Worm (Caenorhabditis elegans) whole organism, L4 larva: Measurements from ENCODE around the gene F22H10.1.
A peak's percentile ranks its signal among the peaks of the same experiment; 100 is the strongest.

ENCODE experiments used
- F10B5.3 ChIP-seq: sonication (generic microtip); optimal IDR thresholded peaks from 2 replicates; lab custom pipeline; 2016; ENCODE audit warnings: mild to moderate bottlenecking, missing genetic modification characterization, missing compliant biosample characterization
- T26A8.4 ChIP-seq: fragments of 200-800 bp; sonication (Bioruptor generic); IDR thresholded peaks from 2 replicates; pipeline ENCODE4 v1.3.6; 2022; ENCODE audit warnings: missing genetic modification characterization, missing compliant biosample characterization
- Y75B8A.6 ChIP-seq: fragments of 200-800 bp; sonication (Bioruptor generic); IDR thresholded peaks from 2 replicates; pipeline ENCODE4 v1.3.6; 2022; ENCODE audit warnings: missing genetic modification reagents, missing genetic modification characterization, missing compliant biosample characterization
- ZK337.2 ChIP-seq: fragments of 200-800 bp; sonication (Bioruptor generic); IDR thresholded peaks from 2 replicates; pipeline ENCODE4 v1.3.6; 2022; ENCODE audit warnings: missing genetic modification reagents, missing genetic modification characterization, missing compliant biosample characterization
- aha-1 ChIP-seq: fragments of 150-350 bp; peaks from one replicate; lab custom pipeline; 2014; ENCODE audit warnings: missing biosample characterization, missing genetic modification characterization
- aly-2 ChIP-seq: sonication (generic microtip); optimal IDR thresholded peaks from 2 replicates; lab custom pipeline; 2018; ENCODE audit warnings: missing biosample characterization, missing genetic modification characterization
- attf-4 ChIP-seq: sonication (generic microtip); optimal IDR thresholded peaks from 3 replicates; lab custom pipeline; 2017; ENCODE audit warnings: missing biosample characterization, missing genetic modification characterization
- ceh-20 ChIP-seq: fragments of 200-800 bp; sonication (Bioruptor generic); IDR thresholded peaks from 2 replicates; pipeline ENCODE4 v1.3.6; 2022; ENCODE audit warnings: missing genetic modification reagents, missing genetic modification characterization, missing compliant biosample characterization
- ceh-44 ChIP-seq: fragments of 200-800 bp; sonication (Bioruptor generic); IDR thresholded peaks from 2 replicates; pipeline ENCODE4 v1.3.6; 2022; ENCODE audit warnings: missing genetic modification reagents, missing genetic modification characterization, missing compliant biosample characterization
- ceh-62 ChIP-seq: sonication (generic microtip); optimal IDR thresholded peaks from 2 replicates; lab custom pipeline; 2017; ENCODE audit warnings: missing biosample characterization, missing genetic modification characterization
- ceh-82 ChIP-seq: sonication (generic microtip); optimal IDR thresholded peaks from 2 replicates; lab custom pipeline; 2017; ENCODE audit warnings: missing biosample characterization, missing genetic modification characterization
- ces-1 ChIP-seq: fragments of 150-350 bp; sonication (generic microtip); optimal IDR thresholded peaks from 4 replicates; lab custom pipeline; 2014; ENCODE audit warnings: missing biosample characterization, missing genetic modification reagents, missing genetic modification characterization
- daf-12 ChIP-seq: fragments of 150-350 bp; optimal IDR thresholded peaks from 2 replicates; lab custom pipeline; 2014; ENCODE audit warnings: missing biosample characterization, missing genetic modification reagents, missing genetic modification characterization
- daf-16 ChIP-seq, 3 experiments: sonication (generic microtip); optimal IDR thresholded peaks; 2 replicates each; lab custom pipeline; 2016 to 2017; ENCODE audit warnings: missing genetic modification characterization in 3 of 3, missing genetic modification reagents in 3 of 3, mild to moderate bottlenecking in 2 of 3, missing compliant biosample characterization in 2 of 3, missing biosample characterization in 1 of 3, moderate library complexity in 1 of 3
- dmd-6 ChIP-seq: fragments of 200-800 bp; sonication (Bioruptor generic); IDR thresholded peaks from 2 replicates; pipeline ENCODE4 v1.3.6; 2022; ENCODE audit warnings: missing genetic modification reagents, missing genetic modification characterization, missing compliant biosample characterization
- dmd-9 ChIP-seq: fragments of 200-800 bp; sonication (Bioruptor generic); IDR thresholded peaks from 2 replicates; pipeline ENCODE4 v1.3.6; 2022; ENCODE audit warnings: missing genetic modification reagents, missing genetic modification characterization, missing compliant biosample characterization
- egl-43 ChIP-seq: fragments of 200-800 bp; sonication (Bioruptor generic); IDR thresholded peaks from 2 replicates; pipeline ENCODE4 v1.3.6; 2022; ENCODE audit warnings: missing genetic modification reagents, missing genetic modification characterization, missing compliant biosample characterization
- fkh-10 ChIP-seq: fragments of 150-350 bp; optimal IDR thresholded peaks from 2 replicates; lab custom pipeline; 2014; ENCODE audit warnings: missing biosample characterization, missing genetic modification reagents, missing genetic modification characterization
- fos-1 ChIP-seq: fragments of 150-350 bp; optimal IDR thresholded peaks from 2 replicates; lab custom pipeline; 2014; ENCODE audit warnings: missing biosample characterization, missing genetic modification characterization
- hlh-11 ChIP-seq: fragments of 200-800 bp; sonication (Bioruptor generic); optimal IDR thresholded peaks from 2 replicates; lab custom pipeline; 2018; ENCODE audit warnings: mild to moderate bottlenecking, missing genetic modification characterization, missing compliant biosample characterization
- hlh-30 ChIP-seq: sonication (generic microtip); optimal IDR thresholded peaks from 2 replicates; lab custom pipeline; 2017; ENCODE audit warnings: antibody characterized with exemption, mild to moderate bottlenecking, missing genetic modification characterization, missing compliant biosample characterization; ENCODE audit not compliant: insufficient read depth
- lim-7 ChIP-seq: fragments of 200-800 bp; sonication (Bioruptor generic); IDR thresholded peaks from 2 replicates; pipeline ENCODE4 v1.3.6; 2022; ENCODE audit warnings: missing genetic modification characterization, missing compliant biosample characterization
- lin-13 ChIP-seq: fragments of 150-350 bp; optimal IDR thresholded peaks from 2 replicates; lab custom pipeline; 2014; ENCODE audit warnings: missing biosample characterization, missing genetic modification reagents, missing genetic modification characterization
- lin-15B ChIP-seq: fragments of 150-350 bp; sonication (generic microtip); optimal IDR thresholded peaks from 3 replicates; lab custom pipeline; 2014; ENCODE audit warnings: missing biosample characterization, missing genetic modification characterization
- lin-39 ChIP-seq: fragments of 150-350 bp; optimal IDR thresholded peaks from 2 replicates; lab custom pipeline; 2014; ENCODE audit warnings: missing biosample characterization, missing genetic modification reagents, missing genetic modification characterization
- lsy-2 ChIP-seq, 2 experiments: fragments of 150-350 bp in 1 of 2; sonication (generic microtip) in 1 of 2; optimal IDR thresholded peaks; 2 replicates each; lab custom pipeline; 2014 to 2017; ENCODE audit warnings: missing biosample characterization in 2 of 2, missing genetic modification characterization in 2 of 2
- madf-9 ChIP-seq: fragments of 200-800 bp; sonication (Bioruptor generic); conservative IDR thresholded peaks from 2 replicates; pipeline ENCODE4 v1.3.6; 2022; ENCODE audit warnings: missing genetic modification reagents, missing genetic modification characterization, missing compliant biosample characterization
- mdl-1 ChIP-seq, 2 experiments: fragments of 150-350 bp in 1 of 2; sonication (generic microtip) in 1 of 2; optimal IDR thresholded peaks; 2 replicates each; lab custom pipeline; 2014 to 2017; ENCODE audit warnings: missing biosample characterization in 2 of 2, missing genetic modification characterization in 2 of 2
- mep-1 ChIP-seq: fragments of 150-350 bp; sonication (generic microtip); optimal IDR thresholded peaks from 3 replicates; lab custom pipeline; 2014; ENCODE audit warnings: missing biosample characterization, missing genetic modification characterization
- mxl-3 ChIP-seq: fragments of 200-800 bp; sonication (Bioruptor generic); optimal IDR thresholded peaks from 2 replicates; lab custom pipeline; 2018; ENCODE audit warnings: mild to moderate bottlenecking, missing genetic modification characterization, missing compliant biosample characterization
- nhr-102 ChIP-seq: sonication (generic microtip); optimal IDR thresholded peaks from 2 replicates; lab custom pipeline; 2016; ENCODE audit warnings: mild to moderate bottlenecking, missing genetic modification characterization, moderate library complexity, missing compliant biosample characterization
- nhr-28 ChIP-seq: fragments of 150-350 bp; optimal IDR thresholded peaks from 2 replicates; lab custom pipeline; 2014; ENCODE audit warnings: missing biosample characterization, missing genetic modification characterization
- nhr-41 ChIP-seq: fragments of 200-800 bp; sonication (Bioruptor generic); IDR thresholded peaks from 2 replicates; pipeline ENCODE4 v1.3.6; 2022; ENCODE audit warnings: missing genetic modification reagents, missing genetic modification characterization, missing compliant biosample characterization
- nhr-42 ChIP-seq: fragments of 200-800 bp; sonication (Bioruptor generic); IDR thresholded peaks from 2 replicates; pipeline ENCODE4 v1.3.6; 2022; ENCODE audit warnings: missing genetic modification characterization, missing compliant biosample characterization
- rbr-2 ChIP-seq: sonication (generic microtip); optimal IDR thresholded peaks from 2 replicates; lab custom pipeline; 2016; ENCODE audit warnings: missing genotype, missing genetic modification characterization, missing compliant biosample characterization
- set-16 ChIP-seq: fragments of 200-800 bp; sonication (Bioruptor generic); IDR thresholded peaks from 2 replicates; pipeline ENCODE4 v1.3.6; 2022; ENCODE audit warnings: missing genetic modification reagents, missing genetic modification characterization, missing compliant biosample characterization
- spr-3 ChIP-seq: fragments of 200-800 bp; sonication (Bioruptor generic); optimal IDR thresholded peaks from 2 replicates; lab custom pipeline; 2018; ENCODE audit warnings: mild to moderate bottlenecking, missing genetic modification characterization, missing compliant biosample characterization
- tag-97 ChIP-seq: fragments of 200-800 bp; sonication (Bioruptor generic); IDR thresholded peaks from 2 replicates; pipeline ENCODE4 v1.3.6; 2022; ENCODE audit warnings: missing genetic modification characterization, missing compliant biosample characterization
- unc-39 ChIP-seq: sonication (generic microtip); optimal IDR thresholded peaks from 2 replicates; lab custom pipeline; 2017; ENCODE audit warnings: missing biosample characterization, missing genetic modification characterization
- unc-62 ChIP-seq, 3 experiments: fragments of 150-350 bp in 1 of 3; sonication (generic microtip); optimal IDR thresholded peaks in 2 of 3; peaks in 1 of 3; 1 replicate in 1 of 3; 2 replicates in 2 of 3; lab custom pipeline; 2014 to 2017; ENCODE audit warnings: missing biosample characterization in 3 of 3, missing genetic modification characterization in 3 of 3, missing genetic modification reagents in 3 of 3, missing genotype in 1 of 3

The F22H10.1 gene

ce11 chrX:16702232-16702631, at the start of gene F22H10.1:
Gene F22H10.1, plus strand, starts transcription at chrX:16702442.
- TF ChIP-seq unc-62 (GFP tag; optimal IDR thresholded peaks at IDR 0.05 in 1 of 2; lab: Kevin White, UChicago) (peak in 1 of 2 experiments; percentile 93), unc-62 (tag; optimal IDR thresholded peaks at IDR 0.05; lab: Kevin White, UChicago) (no peak), lsy-2 (tag; optimal IDR thresholded peaks at IDR 0.05; lab: Kevin White, UChicago) (no peak), dmd-6 (GFP tag; lab: Robert Waterston, UW) (no peak), ceh-44 (GFP tag; lab: Robert Waterston, UW) (no peak), lin-39 (tag; lab: Kevin White, UChicago) (no peak)

ce11 chrX:16655283-16655682, 47.0 kb upstream of the F22H10.1 start:
- no peak for TF ChIP-seq lim-7
- no peak for TF ChIP-seq ces-1 (GFP tag; lab: Kevin White, UChicago)
- TF ChIP-seq hlh-11 (tag; lab: Kevin White, UChicago) = peak; percentile 42
- TF ChIP-seq ZK337.2 (GFP tag; lab: Robert Waterston, UW) = no peak
- no peak for TF ChIP-seq tag-97
- TF ChIP-seq egl-43 (GFP tag; lab: Robert Waterston, UW) = no peak
- no peak for TF ChIP-seq ceh-20 (GFP tag; lab: Robert Waterston, UW)
- no peak for TF ChIP-seq Y75B8A.6 (GFP tag; lab: Robert Waterston, UW)
- TF ChIP-seq lin-13 (GFP tag; lab: Kevin White, UChicago) = no peak
- TF ChIP-seq set-16 (GFP tag; lab: Robert Waterston, UW) = peak; percentile 42; the same call in 1 of the 2 replicates
- no peak for TF ChIP-seq nhr-41 (GFP tag; lab: Robert Waterston, UW)
- peak in 1 of 2 experiments; percentile 11 for TF ChIP-seq daf-16 (GFP tag; optimal IDR thresholded peaks at IDR 0.05; lab: Kevin White, UChicago)
- TF ChIP-seq daf-16 (tag; optimal IDR thresholded peaks at IDR 0.05; lab: Kevin White, UChicago) = no peak
- TF ChIP-seq aly-2 (tag; lab: Kevin White, UChicago) = no peak
- TF ChIP-seq aha-1 (tag; lab: Kevin White, UChicago) = no peak
- no peak for TF ChIP-seq ceh-44 (GFP tag; lab: Robert Waterston, UW)
- no peak for TF ChIP-seq lin-39 (tag; lab: Kevin White, UChicago)
- no peak for TF ChIP-seq madf-9 (GFP tag; lab: Robert Waterston, UW)
- no peak for TF ChIP-seq daf-12
- no peak for TF ChIP-seq ceh-82 (tag; lab: Kevin White, UChicago)
- TF ChIP-seq mep-1 (tag; lab: Kevin White, UChicago) = no peak
- no peak for TF ChIP-seq fos-1 (tag; lab: Kevin White, UChicago)
- TF ChIP-seq, all 104 proteins: peak for 3

- TF ChIP-seq mxl-3 (GFP tag; lab: Kevin White, UChicago) = peak; percentile 22
- TF ChIP-seq nhr-28 (tag; lab: Kevin White, UChicago) = peak; percentile 3
- TF ChIP-seq rbr-2 (tag; lab: Kevin White, UChicago) = no peak
- TF ChIP-seq unc-39 (tag; lab: Kevin White, UChicago) = no peak
- no peak for TF ChIP-seq nhr-102 (tag; lab: Kevin White, UChicago)
- no peak for TF ChIP-seq nhr-42 (GFP tag; lab: Robert Waterston, UW)
- no peak for TF ChIP-seq F10B5.3 (tag; lab: Kevin White, UChicago)
- no peak for TF ChIP-seq attf-4 (tag; lab: Kevin White, UChicago)
- TF ChIP-seq unc-62 (GFP tag; optimal IDR thresholded peaks at IDR 0.05 in 1 of 2; lab: Kevin White, UChicago) = peak in 1 of 2 experiments; percentile 60
- no peak for TF ChIP-seq unc-62 (tag; optimal IDR thresholded peaks at IDR 0.05; lab: Kevin White, UChicago)
These were observed 43.9 kb upstream of the F22H10.1 start for ce11 chrX:16658309-16658708.

ce11 chrX:16660268-16660667, 42.0 kb upstream of the F22H10.1 start:
- no peak for TF ChIP-seq dmd-9 (GFP tag; lab: Robert Waterston, UW)
- TF ChIP-seq lsy-2 (tag; optimal IDR thresholded peaks at IDR 0.05; lab: Kevin White, UChicago) = no peak
- TF ChIP-seq T26A8.4 = no peak
- TF ChIP-seq mdl-1 (tag; optimal IDR thresholded peaks at IDR 0.05; lab: Kevin White, UChicago) = no peak
- no peak for TF ChIP-seq fkh-10 (GFP tag; lab: Kevin White, UChicago)
- TF ChIP-seq F10B5.3 (tag; lab: Kevin White, UChicago) = no peak
- no peak for TF ChIP-seq ceh-62 (tag; lab: Kevin White, UChicago)
- no peak for TF ChIP-seq lin-13 (GFP tag; lab: Kevin White, UChicago)
- TF ChIP-seq lin-15B (tag; lab: Kevin White, UChicago) = no peak
- TF ChIP-seq spr-3 (GFP tag; lab: Kevin White, UChicago) = no peak
- TF ChIP-seq madf-9 (GFP tag; lab: Robert Waterston, UW) = no peak
- no peak for TF ChIP-seq hlh-30 (tag; lab: Kevin White, UChicago)
